Worm (Caenorhabditis elegans) whole organism, L4 larva: ENCODE results near the gene F01G4.6.
A peak's percentile ranks its signal among the peaks of the same experiment; 100 is the strongest.

Source experiments
- D1046.2 ChIP-seq: fragments of 200-800 bp; sonication (Bioruptor generic); IDR thresholded peaks from 2 replicates; pipeline ENCODE4 v1.3.6; 2022; ENCODE audit warnings: missing genetic modification characterization, missing compliant biosample characterization
- F49E8.2 ChIP-seq: sonication (generic microtip); optimal IDR thresholded peaks from 2 replicates; lab custom pipeline; 2016; ENCODE audit warnings: missing compliant biosample characterization, mild to moderate bottlenecking, missing genetic modification characterization, borderline replicate concordance
- T26A8.4 ChIP-seq: fragments of 200-800 bp; sonication (Bioruptor generic); IDR thresholded peaks from 2 replicates; pipeline ENCODE4 v1.3.6; 2022; ENCODE audit warnings: missing genetic modification characterization, missing compliant biosample characterization
- Y48G9A.11 ChIP-seq: fragments of 200-800 bp; sonication (Bioruptor generic); IDR thresholded peaks from 2 replicates; pipeline ENCODE4 v1.3.6; 2022; ENCODE audit warnings: missing genetic modification reagents, missing genetic modification characterization, missing compliant biosample characterization
- aha-1 ChIP-seq: fragments of 150-350 bp; peaks from one replicate; lab custom pipeline; 2014; ENCODE audit warnings: missing biosample characterization, missing genetic modification characterization
- aly-2 ChIP-seq: sonication (generic microtip); optimal IDR thresholded peaks from 2 replicates; lab custom pipeline; 2018; ENCODE audit warnings: missing biosample characterization, missing genetic modification characterization
- ama-1 ChIP-seq: fragments of 150-350 bp; optimal IDR thresholded peaks from 2 replicates; lab custom pipeline; 2014; ENCODE audit warnings: inconsistent platforms, mixed read lengths
- arid-1 ChIP-seq: fragments of 200-800 bp; sonication (Bioruptor generic); conservative IDR thresholded peaks from 2 replicates; pipeline ENCODE4 v1.3.6; 2022; ENCODE audit warnings: missing genetic modification reagents, missing genetic modification characterization, missing compliant biosample characterization
- attf-4 ChIP-seq: sonication (generic microtip); optimal IDR thresholded peaks from 3 replicates; lab custom pipeline; 2017; ENCODE audit warnings: missing biosample characterization, missing genetic modification characterization
- ceh-28 ChIP-seq: fragments of 150-350 bp; optimal IDR thresholded peaks from 2 replicates; lab custom pipeline; 2014; ENCODE audit warnings: missing biosample characterization, missing genetic modification reagents, missing genetic modification characterization
- ces-1 ChIP-seq: fragments of 150-350 bp; sonication (generic microtip); optimal IDR thresholded peaks from 4 replicates; lab custom pipeline; 2014; ENCODE audit warnings: missing biosample characterization, missing genetic modification reagents, missing genetic modification characterization
- cey-2 ChIP-seq: sonication (generic microtip); optimal IDR thresholded peaks from 3 replicates; lab custom pipeline; 2017; ENCODE audit warnings: missing genetic modification characterization, mild to moderate bottlenecking, missing compliant biosample characterization, antibody characterized with exemption, borderline replicate concordance; ENCODE audit not compliant: insufficient read depth
- daf-16 ChIP-seq, 3 experiments: sonication (generic microtip); optimal IDR thresholded peaks; 2 replicates each; lab custom pipeline; 2016 to 2017; ENCODE audit warnings: missing genetic modification characterization in 3 of 3, missing genetic modification reagents in 3 of 3, mild to moderate bottlenecking in 2 of 3, missing compliant biosample characterization in 2 of 3, missing biosample characterization in 1 of 3, moderate library complexity in 1 of 3
- dve-1 ChIP-seq: sonication (generic microtip); optimal IDR thresholded peaks from 2 replicates; lab custom pipeline; 2017; ENCODE audit warnings: antibody characterized with exemption, mild to moderate bottlenecking, missing genetic modification characterization, missing compliant biosample characterization; ENCODE audit not compliant: insufficient read depth
- egl-27 ChIP-seq: sonication (generic microtip); optimal IDR thresholded peaks from 3 replicates; lab custom pipeline; 2017; ENCODE audit warnings: missing biosample characterization, missing genetic modification reagents, missing genetic modification characterization
- hif-1 ChIP-seq, 2 experiments: sonication (generic microtip); optimal IDR thresholded peaks; 2 replicates each; lab custom pipeline; 2016 to 2017; ENCODE audit warnings: missing compliant biosample characterization in 2 of 2, missing genetic modification characterization in 2 of 2, missing genetic modification reagents in 2 of 2, missing genotype in 2 of 2, mild to moderate bottlenecking in 1 of 2
- hlh-30 ChIP-seq: sonication (generic microtip); optimal IDR thresholded peaks from 2 replicates; lab custom pipeline; 2017; ENCODE audit warnings: antibody characterized with exemption, mild to moderate bottlenecking, missing genetic modification characterization, missing compliant biosample characterization; ENCODE audit not compliant: insufficient read depth
- jun-1 ChIP-seq: fragments of 150-350 bp; optimal IDR thresholded peaks from 2 replicates; lab custom pipeline; 2014; ENCODE audit warnings: missing biosample characterization, missing genetic modification reagents, missing genetic modification characterization
- lin-29 ChIP-seq: fragments of 200-800 bp; sonication (Bioruptor generic); IDR thresholded peaks from 2 replicates; pipeline ENCODE4 v1.3.6; 2022; ENCODE audit warnings: missing genetic modification reagents, missing genetic modification characterization, missing compliant biosample characterization
- lin-38 ChIP-seq: fragments of 200-800 bp; sonication (Bioruptor generic); IDR thresholded peaks from 2 replicates; pipeline ENCODE4 v1.3.6; 2022; ENCODE audit warnings: missing genetic modification reagents, missing genetic modification characterization, missing compliant biosample characterization
- mep-1 ChIP-seq: fragments of 150-350 bp; sonication (generic microtip); optimal IDR thresholded peaks from 3 replicates; lab custom pipeline; 2014; ENCODE audit warnings: missing biosample characterization, missing genetic modification characterization
- mxl-2 ChIP-seq: fragments of 200-800 bp; sonication (Bioruptor generic); conservative IDR thresholded peaks from 2 replicates; pipeline ENCODE4 v1.3.6; 2022; ENCODE audit warnings: missing genetic modification reagents, missing genetic modification characterization, missing compliant biosample characterization
- nhr-237 ChIP-seq: sonication (generic microtip); optimal IDR thresholded peaks from 2 replicates; lab custom pipeline; 2017; ENCODE audit warnings: missing biosample characterization, missing genetic modification characterization
- nhr-25 ChIP-seq: sonication (generic microtip); optimal IDR thresholded peaks from 2 replicates; lab custom pipeline; 2017; ENCODE audit warnings: missing genetic modification characterization, mild to moderate bottlenecking, missing compliant biosample characterization, antibody characterized with exemption, moderate library complexity, borderline replicate concordance; ENCODE audit not compliant: insufficient read depth
- nhr-77 ChIP-seq: fragments of 150-350 bp; optimal IDR thresholded peaks from 2 replicates; lab custom pipeline; 2014; ENCODE audit warnings: missing biosample characterization, missing genetic modification characterization
- pha-4 ChIP-seq, 2 experiments: fragments of 150-350 bp in 1 of 2; fragments of 200-800 bp in 1 of 2; sonication (Bioruptor generic) in 1 of 2; IDR thresholded peaks in 1 of 2; optimal IDR thresholded peaks in 1 of 2; 2 replicates each; pipeline versions ENCODE4 v1.3.6 to Lab custom; 2014 to 2022; ENCODE audit warnings: missing genetic modification characterization in 2 of 2, missing genetic modification reagents in 2 of 2, missing biosample characterization in 1 of 2, missing compliant biosample characterization in 1 of 2
- pqm-1 ChIP-seq: sonication (generic microtip); optimal IDR thresholded peaks from 2 replicates; lab custom pipeline; 2017; ENCODE audit warnings: missing biosample characterization, missing genetic modification characterization
- snpc-1.2 ChIP-seq: fragments of 200-800 bp; sonication (Bioruptor generic); IDR thresholded peaks from 2 replicates; pipeline ENCODE4 v1.3.6; 2022; ENCODE audit warnings: missing genetic modification reagents, missing genetic modification characterization, missing compliant biosample characterization
- spr-1 ChIP-seq: sonication (generic microtip); optimal IDR thresholded peaks from 2 replicates; lab custom pipeline; 2016; ENCODE audit warnings: mild to moderate bottlenecking, missing genetic modification characterization, missing compliant biosample characterization
- tra-1 ChIP-seq: fragments of 200-800 bp; sonication (Bioruptor generic); IDR thresholded peaks from 2 replicates; pipeline ENCODE4 v1.3.6; 2022; ENCODE audit warnings: missing genetic modification reagents, missing genetic modification characterization, missing compliant biosample characterization
- unc-62 ChIP-seq, 3 experiments: fragments of 150-350 bp in 1 of 3; sonication (generic microtip); optimal IDR thresholded peaks in 2 of 3; peaks in 1 of 3; 1 replicate in 1 of 3; 2 replicates in 2 of 3; lab custom pipeline; 2014 to 2017; ENCODE audit warnings: missing biosample characterization in 3 of 3, missing genetic modification characterization in 3 of 3, missing genetic modification reagents in 3 of 3, missing genotype in 1 of 3
- zag-1 ChIP-seq: fragments of 150-350 bp; optimal IDR thresholded peaks from 2 replicates; lab custom pipeline; 2014; ENCODE audit warnings: missing biosample characterization, missing genetic modification characterization
- zfp-3 ChIP-seq: fragments of 200-800 bp; sonication (Bioruptor generic); conservative IDR thresholded peaks from 2 replicates; pipeline ENCODE4 v1.3.6; 2022; ENCODE audit warnings: missing genetic modification reagents, missing genetic modification characterization, missing compliant biosample characterization
- zip-2 ChIP-seq: fragments of 150-350 bp; optimal IDR thresholded peaks from 2 replicates; lab custom pipeline; 2014; ENCODE audit warnings: missing biosample characterization, missing genetic modification characterization
- ztf-11 ChIP-seq: fragments of 150-350 bp; optimal IDR thresholded peaks from 2 replicates; lab custom pipeline; 2014; ENCODE audit warnings: missing biosample characterization, missing genetic modification characterization
- ztf-7 ChIP-seq: fragments of 150-350 bp; optimal IDR thresholded peaks from 2 replicates; lab custom pipeline; 2014; ENCODE audit warnings: missing biosample characterization, missing genetic modification characterization

The F01G4.6 gene

ce11 chrIV:11146962-11147470 lies 2.3 kb downstream of the F01G4.6 start, which contains the start of gene pigq-1 (continued):
- TF ChIP-seq mxl-2 (GFP tag; lab: Robert Waterston, UW), result no peak
- TF ChIP-seq mep-1 (tag; lab: Kevin White, UChicago), result peak; percentile 63
- peak; percentile 65; the same call in 1 of the 2 replicates for TF ChIP-seq snpc-1.2
- TF ChIP-seq hif-1 (tag; optimal IDR thresholded peaks at IDR 0.05; lab: Kevin White, UChicago), result no peak
- TF ChIP-seq ama-1, result peak; percentile 89
- TF ChIP-seq ceh-28 (tag; lab: Kevin White, UChicago), result no peak
- TF ChIP-seq aly-2 (tag; lab: Kevin White, UChicago), result no peak
- TF ChIP-seq egl-27 (tag; lab: Kevin White, UChicago), result no peak
- TF ChIP-seq ztf-11 (tag; lab: Kevin White, UChicago), result no peak
- no peak for TF ChIP-seq attf-4
- TF ChIP-seq dve-1, result peak; percentile 20
- TF ChIP-seq nhr-237, result peak; percentile 16
- no peak for TF ChIP-seq ztf-7
- no peak for TF ChIP-seq lin-29 (GFP tag; lab: Robert Waterston, UW)
- TF ChIP-seq D1046.2 (GFP tag; lab: Robert Waterston, UW), result no peak
- TF ChIP-seq tra-1, result no peak; the same call in 1 of the 2 replicates
- no peak for TF ChIP-seq jun-1
- TF ChIP-seq T26A8.4 (GFP tag; lab: Robert Waterston, UW), result no peak; the same call in 1 of the 2 replicates
- peak; percentile 40 for TF ChIP-seq F49E8.2 (tag; lab: Kevin White, UChicago)
- TF ChIP-seq ces-1, result no peak
- TF ChIP-seq zip-2 (tag; lab: Kevin White, UChicago), result peak; percentile 6
- TF ChIP-seq nhr-77 (tag; lab: Kevin White, UChicago), result no peak
- peak in 1 of 2 experiments; percentile 40 for TF ChIP-seq daf-16 (GFP tag; optimal IDR thresholded peaks at IDR 0.05; lab: Kevin White, UChicago)
- TF ChIP-seq daf-16 (tag; optimal IDR thresholded peaks at IDR 0.05; lab: Kevin White, UChicago), result peak; percentile 49

- TF ChIP-seq aha-1 (tag; lab: Kevin White, UChicago) (peak; percentile 98), hlh-30 (tag; lab: Kevin White, UChicago) (no peak)
These were observed 2.8 kb downstream of the F01G4.6 start for ce11 chrIV:11146492-11146891.

ce11 chrIV:11145929-11146339 lies 3.4 kb downstream of the F01G4.6 start:
- TF ChIP-seq Y48G9A.11 (GFP tag; lab: Robert Waterston, UW), result 0 out of 2 replicates have a peak, but pooled peaks have one; percentile 6
- no peak for TF ChIP-seq pqm-1 (tag; lab: Kevin White, UChicago)
- peak; percentile 64; the same call in 1 of the 2 replicates for TF ChIP-seq pha-4 (GFP tag; IDR thresholded peaks at IDR 0.05; lab: Robert Waterston, UW)
- no peak for TF ChIP-seq pha-4 (tag; optimal IDR thresholded peaks at IDR 0.05; lab: Kevin White, UChicago)
- TF ChIP-seq cey-2 (tag; lab: Kevin White, UChicago), result no peak
- TF ChIP-seq snpc-1.2, result 0 out of 2 replicates have a peak, but pooled peaks have one; percentile 15
- TF ChIP-seq unc-62 (GFP tag; optimal IDR thresholded peaks at IDR 0.05 in 1 of 2; lab: Kevin White, UChicago), result peak in 1 of 2 experiments; percentile 51
- no peak for TF ChIP-seq unc-62 (tag; optimal IDR thresholded peaks at IDR 0.05; lab: Kevin White, UChicago)
- TF ChIP-seq zag-1 (tag; lab: Kevin White, UChicago), result no peak
- 0 out of 2 replicates have a peak, but pooled peaks have one; percentile 30 for TF ChIP-seq zfp-3
- peak; percentile 62 for TF ChIP-seq lin-38 (GFP tag; lab: Robert Waterston, UW)
- TF ChIP-seq arid-1, result peak; percentile 80
- TF ChIP-seq F49E8.2 (tag; lab: Kevin White, UChicago), result peak; percentile 89

- no peak for TF ChIP-seq hif-1 (tag; optimal IDR thresholded peaks at IDR 0.05; lab: Kevin White, UChicago)
- no peak for TF ChIP-seq F49E8.2 (tag; lab: Kevin White, UChicago)
- TF ChIP-seq spr-1, result no peak
- TF ChIP-seq Y48G9A.11 (GFP tag; lab: Robert Waterston, UW), result no peak
- TF ChIP-seq zip-2 (tag; lab: Kevin White, UChicago), result no peak
- no peak for TF ChIP-seq egl-27 (tag; lab: Kevin White, UChicago)
- TF ChIP-seq nhr-25, result no peak
These were observed 6.2 kb downstream of the F01G4.6 start, which contains the start of gene F01G4.4 for ce11 chrIV:11143228-11143444. Gene F01G4.4 (plus strand): TSS chrIV:11143345.
